Worm (Caenorhabditis elegans) whole organism, L1 larva: ENCODE data around the gene srh-250.

Source experiments
- C34B4.2 ChIP-seq: sonication (generic microtip); optimal IDR thresholded peaks from 2 replicates; lab custom pipeline; 2017; ENCODE audit warnings: mild to moderate bottlenecking, missing genetic modification characterization, missing compliant biosample characterization
- Y116A8C.19 ChIP-seq: sonication (generic microtip); optimal IDR thresholded peaks from 2 replicates; lab custom pipeline; 2016; ENCODE audit warnings: missing compliant biosample characterization, missing genetic modification characterization, borderline replicate concordance
- aha-1 ChIP-seq: fragments of 150-350 bp; optimal IDR thresholded peaks from 2 replicates; lab custom pipeline; 2014; ENCODE audit warnings: missing biosample characterization, missing genetic modification characterization
- alr-1 ChIP-seq: fragments of 200-800 bp; sonication (Bioruptor generic); optimal IDR thresholded peaks from 2 replicates; lab custom pipeline; 2018; ENCODE audit warnings: borderline replicate concordance, mild to moderate bottlenecking, missing genetic modification characterization, missing compliant biosample characterization
- ceh-88 ChIP-seq: fragments of 200-800 bp; sonication (Bioruptor generic); IDR thresholded peaks from 2 replicates; pipeline ENCODE4 v1.3.6; 2022; ENCODE audit warnings: missing genetic modification characterization, missing compliant biosample characterization
- dsc-1 ChIP-seq: sonication (generic microtip); optimal IDR thresholded peaks from 2 replicates; lab custom pipeline; 2016; ENCODE audit warnings: mild to moderate bottlenecking, missing genetic modification characterization, missing compliant biosample characterization
- efl-1 ChIP-seq, 4 experiments: fragments of 150-350 bp; optimal IDR thresholded peaks in 3 of 4; peaks in 1 of 4; 1 replicate in 1 of 4; 2 replicates in 3 of 4; lab custom pipeline; 2014; ENCODE audit warnings: missing biosample characterization in 2 of 4, missing genetic modification characterization in 2 of 4, missing genetic modification reagents in 2 of 4
- egl-13 ChIP-seq: sonication (generic microtip); optimal IDR thresholded peaks from 2 replicates; lab custom pipeline; 2016; ENCODE audit warnings: missing genotype, missing genetic modification reagents, missing genetic modification characterization, missing compliant biosample characterization
- egl-27 ChIP-seq, 2 experiments: fragments of 150-350 bp in 1 of 2; sonication (generic microtip); optimal IDR thresholded peaks; 3 replicates each; lab custom pipeline; 2017 to 2018; ENCODE audit warnings: missing biosample characterization in 2 of 2, missing genetic modification characterization in 2 of 2, missing genetic modification reagents in 2 of 2
- fkh-10 ChIP-seq: sonication (generic microtip); optimal IDR thresholded peaks from 2 replicates; lab custom pipeline; 2017; ENCODE audit warnings: missing biosample characterization, missing genetic modification reagents, missing genetic modification characterization
- fkh-4 ChIP-seq: sonication (generic microtip); optimal IDR thresholded peaks from 2 replicates; lab custom pipeline; 2016; ENCODE audit warnings: missing compliant biosample characterization, missing genetic modification characterization, borderline replicate concordance
- hlh-4 ChIP-seq: sonication (generic microtip); optimal IDR thresholded peaks from 2 replicates; lab custom pipeline; 2016; ENCODE audit warnings: mild to moderate bottlenecking, missing genetic modification characterization, missing compliant biosample characterization
- irx-1 ChIP-seq: sonication (generic microtip); optimal IDR thresholded peaks from 2 replicates; lab custom pipeline; 2016; ENCODE audit warnings: missing genetic modification characterization, missing compliant biosample characterization
- isw-1 ChIP-seq: fragments of 200-800 bp; sonication (Bioruptor generic); IDR thresholded peaks from 2 replicates; pipeline ENCODE4 v1.3.6; 2022; ENCODE audit warnings: missing genetic modification characterization, missing compliant biosample characterization
- lin-14 ChIP-seq: fragments of 200-800 bp; sonication (Bioruptor generic); optimal IDR thresholded peaks from 2 replicates; lab custom pipeline; 2018; ENCODE audit warnings: mild to moderate bottlenecking, missing genetic modification characterization, moderate library complexity, missing compliant biosample characterization
- lsy-2 ChIP-seq, 2 experiments: fragments of 150-350 bp; optimal IDR thresholded peaks; 2 replicates each; lab custom pipeline; 2014; ENCODE audit warnings: missing biosample characterization in 2 of 2, missing genetic modification characterization in 2 of 2
- mab-9 ChIP-seq: fragments of 200-800 bp; sonication (Bioruptor generic); IDR thresholded peaks from 2 replicates; pipeline ENCODE4 v1.3.6; 2022; ENCODE audit warnings: missing genetic modification reagents, missing genetic modification characterization, missing compliant biosample characterization
- mef-2 ChIP-seq: fragments of 150-350 bp; optimal IDR thresholded peaks from 2 replicates; lab custom pipeline; 2014; ENCODE audit warnings: missing biosample characterization, missing genetic modification characterization
- mep-1 ChIP-seq: fragments of 150-350 bp; optimal IDR thresholded peaks from 2 replicates; lab custom pipeline; 2014; ENCODE audit warnings: missing biosample characterization, missing genetic modification characterization
- nhr-20 ChIP-seq: sonication (generic microtip); optimal IDR thresholded peaks from 2 replicates; lab custom pipeline; 2016; ENCODE audit warnings: mild to moderate bottlenecking, missing genetic modification characterization, missing compliant biosample characterization
- nhr-237 ChIP-seq: fragments of 150-350 bp; optimal IDR thresholded peaks from 2 replicates; lab custom pipeline; 2014; ENCODE audit warnings: missing biosample characterization, missing genetic modification characterization
- nhr-71 ChIP-seq: sonication (generic microtip); optimal IDR thresholded peaks from 2 replicates; lab custom pipeline; 2016; ENCODE audit warnings: mild to moderate bottlenecking, missing genetic modification characterization, moderate library complexity, missing compliant biosample characterization
- nhr-76 ChIP-seq: sonication (generic microtip); optimal IDR thresholded peaks from 2 replicates; lab custom pipeline; 2017; ENCODE audit warnings: missing biosample characterization, missing genetic modification characterization
- nhr-90 ChIP-seq: sonication (generic microtip); optimal IDR thresholded peaks from 2 replicates; lab custom pipeline; 2016; ENCODE audit warnings: mild to moderate bottlenecking, missing genetic modification characterization, missing compliant biosample characterization; ENCODE audit not compliant: poor library complexity
- pag-3 ChIP-seq: sonication (generic microtip); optimal IDR thresholded peaks from 2 replicates; lab custom pipeline; 2017; ENCODE audit warnings: missing genetic modification characterization, mild to moderate bottlenecking, missing compliant biosample characterization, antibody characterized with exemption, borderline replicate concordance; ENCODE audit not compliant: insufficient read depth
- pqm-1 ChIP-seq: sonication (generic microtip); optimal IDR thresholded peaks from 3 replicates; lab custom pipeline; 2017; ENCODE audit warnings: missing biosample characterization, missing genetic modification characterization
- skn-1 ChIP-seq: fragments of 150-350 bp; optimal IDR thresholded peaks from 2 replicates; lab custom pipeline; 2014; ENCODE audit warnings: missing biosample characterization, missing genetic modification characterization
- snu-23 ChIP-seq: sonication (generic microtip); optimal IDR thresholded peaks from 2 replicates; lab custom pipeline; 2016; ENCODE audit warnings: missing genetic modification characterization, missing compliant biosample characterization
- sox-4 ChIP-seq: sonication (generic microtip); optimal IDR thresholded peaks from 2 replicates; lab custom pipeline; 2016; ENCODE audit warnings: missing genetic modification characterization, missing compliant biosample characterization
- sup-37 ChIP-seq: fragments of 200-800 bp; sonication (Bioruptor generic); optimal IDR thresholded peaks from 2 replicates; lab custom pipeline; 2018; ENCODE audit warnings: mild to moderate bottlenecking, missing genetic modification characterization, missing compliant biosample characterization
- swsn-7 ChIP-seq: sonication (generic microtip); optimal IDR thresholded peaks from 2 replicates; lab custom pipeline; 2016; ENCODE audit warnings: missing genetic modification characterization, missing compliant biosample characterization
- tlp-1 ChIP-seq: fragments of 150-350 bp; optimal IDR thresholded peaks from 2 replicates; lab custom pipeline; 2014; ENCODE audit warnings: missing biosample characterization, missing genetic modification characterization
- unc-86 ChIP-seq: sonication (generic microtip); optimal IDR thresholded peaks from 2 replicates; lab custom pipeline; 2016; ENCODE audit warnings: missing genetic modification characterization, missing compliant biosample characterization
- vab-15 ChIP-seq: sonication (generic microtip); optimal IDR thresholded peaks from 2 replicates; lab custom pipeline; 2017; ENCODE audit warnings: missing genotype, mild to moderate bottlenecking, missing genetic modification characterization, missing compliant biosample characterization
- zag-1 ChIP-seq: fragments of 150-350 bp; optimal IDR thresholded peaks from 2 replicates; lab custom pipeline; 2014; ENCODE audit warnings: missing biosample characterization, missing genetic modification characterization
- zip-4 ChIP-seq: fragments of 200-800 bp; sonication (Bioruptor generic); optimal IDR thresholded peaks from 2 replicates; lab custom pipeline; 2018; ENCODE audit warnings: mild to moderate bottlenecking, missing genetic modification characterization, moderate library complexity, missing compliant biosample characterization
- ztf-11 ChIP-seq, 2 experiments: sonication (generic microtip); optimal IDR thresholded peaks; 2 replicates each; lab custom pipeline; 2016 to 2017; ENCODE audit warnings: missing genetic modification characterization in 2 of 2, missing biosample characterization in 1 of 2, missing compliant biosample characterization in 1 of 2

Gene srh-250

DNA sequence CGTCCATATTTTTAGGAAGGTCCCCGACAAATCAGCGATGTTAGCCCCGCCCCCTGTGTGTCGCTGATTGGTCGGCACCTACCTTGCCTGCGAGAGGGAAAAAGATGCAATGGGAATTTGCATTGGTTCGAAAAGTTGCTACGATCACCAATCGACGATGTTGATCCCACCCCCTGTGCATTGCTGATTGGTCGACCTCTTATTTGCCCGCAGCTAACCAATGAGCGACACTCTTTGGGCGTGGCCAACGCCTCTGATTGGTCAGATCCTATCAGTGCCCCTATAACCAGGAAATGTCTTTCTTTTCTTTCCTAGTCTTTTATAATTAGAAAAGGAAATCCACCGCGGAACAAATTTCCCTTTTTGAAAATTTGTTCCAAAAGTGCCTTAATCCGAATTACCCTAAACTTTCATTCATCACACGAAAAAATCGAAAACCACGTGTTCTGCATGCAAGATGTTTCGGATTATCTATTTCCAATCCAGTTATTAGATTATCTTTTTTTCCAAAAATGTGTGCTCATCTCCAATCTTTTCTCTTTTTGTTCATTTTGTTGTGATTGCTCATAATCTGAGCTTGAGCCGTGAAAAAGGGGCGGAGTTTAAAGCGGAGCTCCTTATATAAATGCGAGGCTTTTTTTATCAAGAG lies 39.7 kb downstream of the srh-250 start:
- TF ChIP-seq fkh-10 (GFP tag; lab: Kevin White, UChicago) (no peak), dsc-1 (tag; lab: Kevin White, UChicago) (peak; percentile 91)

DNA sequence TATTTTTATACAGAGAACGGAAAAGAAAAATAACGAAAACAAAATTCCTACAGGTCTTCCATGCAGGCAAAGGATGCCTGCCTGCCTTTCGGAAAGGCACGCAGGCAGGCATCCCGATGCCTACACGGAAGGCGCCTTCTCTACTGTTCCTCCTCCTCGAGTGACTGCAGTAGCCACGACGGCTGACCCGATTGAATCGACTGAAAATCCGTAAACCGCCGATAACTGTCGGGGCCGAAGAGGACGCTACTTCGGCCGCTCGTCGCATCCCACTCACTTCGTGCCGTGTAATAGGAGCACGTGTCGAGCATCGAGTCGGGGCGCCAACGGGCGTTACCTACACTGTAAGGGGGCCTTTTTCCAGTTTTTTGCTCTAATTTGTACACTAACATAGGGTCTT lies 42.2 kb downstream of the srh-250 start:
- TF ChIP-seq Y116A8C.19 (tag; lab: Kevin White, UChicago), result no peak
- no peak for TF ChIP-seq lin-14 (GFP tag; lab: Kevin White, UChicago)
- TF ChIP-seq tlp-1 (tag; lab: Kevin White, UChicago), result no peak
- TF ChIP-seq efl-1 (optimal IDR thresholded peaks at IDR 0.05; lab: Kevin White, UChicago), result no peak
- TF ChIP-seq efl-1 (GFP tag; optimal IDR thresholded peaks at IDR 0.05 in 1 of 2; lab: Kevin White, UChicago), result no peak
- TF ChIP-seq sox-4 (tag; lab: Kevin White, UChicago), result no peak
- no peak for TF ChIP-seq ceh-88 (GFP tag; lab: Robert Waterston, UW)
- no peak for TF ChIP-seq nhr-237
- TF ChIP-seq lsy-2 (tag; optimal IDR thresholded peaks at IDR 0.05; lab: Kevin White, UChicago), result no peak
- no peak for TF ChIP-seq zip-4
- TF ChIP-seq alr-1 (tag; lab: Kevin White, UChicago), result no peak
- no peak for TF ChIP-seq nhr-71 (tag; lab: Kevin White, UChicago)

DNA sequence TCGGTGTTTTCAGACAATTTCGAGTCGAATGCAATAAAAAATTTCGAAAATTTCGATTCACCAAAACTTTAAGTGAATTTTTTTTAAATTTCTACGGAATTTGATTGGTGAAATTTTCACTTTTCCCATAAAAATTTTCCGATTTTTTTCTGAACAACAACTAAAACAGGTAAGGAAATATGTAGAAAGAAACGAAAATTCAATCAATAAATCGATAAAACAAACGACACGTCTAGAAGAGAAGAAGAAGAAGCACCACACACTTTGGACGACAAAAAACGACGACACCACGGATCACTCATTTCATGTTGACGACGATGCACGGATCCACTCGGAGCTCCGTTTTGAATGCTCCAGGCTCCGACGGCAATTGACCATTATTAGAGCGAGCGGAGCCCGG lies 44.3 kb downstream of the srh-250 start:
- TF ChIP-seq fkh-4 (tag; lab: Kevin White, UChicago) (no peak), sup-37 (no peak), swsn-7 (tag; lab: Kevin White, UChicago) (no peak), egl-13 (tag; lab: Kevin White, UChicago) (no peak), vab-15 (no peak), nhr-76 (tag; lab: Kevin White, UChicago) (no peak), hlh-4 (tag; lab: Kevin White, UChicago) (no peak), ztf-11 (tag; optimal IDR thresholded peaks at IDR 0.05; lab: Kevin White, UChicago) (no peak), skn-1 (tag; lab: Kevin White, UChicago) (no peak), irx-1 (tag; lab: Kevin White, UChicago) (no peak), mab-9 (GFP tag; lab: Robert Waterston, UW) (no peak), isw-1 (GFP tag; lab: Robert Waterston, UW) (no peak), mef-2 (no peak)

DNA sequence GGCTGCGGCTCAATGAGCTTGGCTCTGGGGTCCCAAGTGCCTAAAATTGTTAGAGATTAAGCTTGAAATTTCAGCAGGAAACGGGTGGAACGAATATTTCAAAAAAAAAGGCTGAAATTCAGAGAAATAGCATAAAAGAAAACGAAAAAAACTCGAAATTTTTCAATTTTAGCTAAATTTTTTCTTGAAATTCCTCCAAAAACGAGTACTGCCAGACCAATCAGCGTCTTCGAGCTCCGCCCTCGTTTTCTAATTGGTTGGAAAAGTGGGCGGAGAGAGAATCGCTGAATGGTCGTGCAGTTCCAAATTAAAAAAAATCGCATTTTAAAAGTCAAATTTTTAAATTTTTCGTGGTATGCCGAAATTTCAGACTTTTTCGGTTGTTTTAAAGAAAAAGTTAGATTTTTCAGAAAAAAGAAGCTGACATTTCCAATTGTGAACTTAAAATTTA lies 49.5 kb downstream of the srh-250 start, which contains the start of gene plpp-1.1:
Gene plpp-1.1, minus strand, starts transcription at position 51 of the 451 bp plus-strand sequence.
- no peak for TF ChIP-seq egl-27 (tag; optimal IDR thresholded peaks at IDR 0.05; lab: Kevin White, UChicago)
- no peak for TF ChIP-seq unc-86
- TF ChIP-seq hlh-4 (tag; lab: Kevin White, UChicago), result no peak
- no peak for TF ChIP-seq skn-1 (tag; lab: Kevin White, UChicago)
- no peak for TF ChIP-seq snu-23
- TF ChIP-seq sup-37, result no peak
- TF ChIP-seq nhr-20 (tag; lab: Kevin White, UChicago), result no peak
- no peak for TF ChIP-seq nhr-90 (tag; lab: Kevin White, UChicago)
- no peak for TF ChIP-seq C34B4.2 (tag; lab: Kevin White, UChicago)
- no peak for TF ChIP-seq pqm-1 (tag; lab: Kevin White, UChicago)
- no peak for TF ChIP-seq ceh-88 (GFP tag; lab: Robert Waterston, UW)
- no peak for TF ChIP-seq mep-1 (tag; lab: Kevin White, UChicago)
- TF ChIP-seq aha-1, result no peak
- no peak for TF ChIP-seq pag-3 (tag; lab: Kevin White, UChicago)
- TF ChIP-seq zag-1 (tag; lab: Kevin White, UChicago), result no peak
